Worm (Caenorhabditis elegans) whole organism, early embryonic: Measurements from ENCODE around the gene C09G9.5.

Experiments used
- B0310.2 ChIP-seq: sonication (generic microtip); optimal IDR thresholded peaks from 2 replicates; lab custom pipeline; 2016; ENCODE audit warnings: mild to moderate bottlenecking, missing genetic modification characterization, missing compliant biosample characterization
- F13C5.2 ChIP-seq: sonication (generic microtip); optimal IDR thresholded peaks from 2 replicates; lab custom pipeline; 2017; ENCODE audit warnings: mild to moderate bottlenecking, missing genetic modification characterization, inconsistent platforms, missing compliant biosample characterization
- aly-1 ChIP-seq: sonication (generic microtip); optimal IDR thresholded peaks from 2 replicates; lab custom pipeline; 2016; ENCODE audit warnings: missing genetic modification characterization, missing compliant biosample characterization
- ama-1 ChIP-seq: fragments of 150-350 bp; optimal IDR thresholded peaks from 2 replicates; lab custom pipeline; 2014
- ceh-13 ChIP-seq: fragments of 200-800 bp; sonication (Bioruptor generic); optimal IDR thresholded peaks from 2 replicates; lab custom pipeline; 2018; ENCODE audit warnings: mild to moderate bottlenecking, missing genetic modification characterization, missing compliant biosample characterization
- ceh-36 ChIP-seq: sonication (generic microtip); optimal IDR thresholded peaks from 2 replicates; lab custom pipeline; 2016; ENCODE audit warnings: missing genetic modification characterization, inconsistent platforms, missing compliant biosample characterization
- ets-7 ChIP-seq: sonication (generic microtip); optimal IDR thresholded peaks from 2 replicates; lab custom pipeline; 2016; ENCODE audit warnings: missing genotype, missing genetic modification characterization, missing compliant biosample characterization
- hmg-4 ChIP-seq: fragments of 200-800 bp; sonication (Bioruptor generic); optimal IDR thresholded peaks from 2 replicates; lab custom pipeline; 2018; ENCODE audit warnings: mild to moderate bottlenecking, missing genetic modification characterization, missing compliant biosample characterization
- hnd-1 ChIP-seq: sonication (generic microtip); optimal IDR thresholded peaks from 2 replicates; lab custom pipeline; 2016; ENCODE audit warnings: missing genetic modification characterization, missing compliant biosample characterization
- sea-1 ChIP-seq: fragments of 200-800 bp; sonication (Bioruptor generic); conservative IDR thresholded peaks from 2 replicates; pipeline ENCODE4 v1.3.6; 2022; ENCODE audit warnings: missing genetic modification characterization, missing compliant biosample characterization

DNA sequence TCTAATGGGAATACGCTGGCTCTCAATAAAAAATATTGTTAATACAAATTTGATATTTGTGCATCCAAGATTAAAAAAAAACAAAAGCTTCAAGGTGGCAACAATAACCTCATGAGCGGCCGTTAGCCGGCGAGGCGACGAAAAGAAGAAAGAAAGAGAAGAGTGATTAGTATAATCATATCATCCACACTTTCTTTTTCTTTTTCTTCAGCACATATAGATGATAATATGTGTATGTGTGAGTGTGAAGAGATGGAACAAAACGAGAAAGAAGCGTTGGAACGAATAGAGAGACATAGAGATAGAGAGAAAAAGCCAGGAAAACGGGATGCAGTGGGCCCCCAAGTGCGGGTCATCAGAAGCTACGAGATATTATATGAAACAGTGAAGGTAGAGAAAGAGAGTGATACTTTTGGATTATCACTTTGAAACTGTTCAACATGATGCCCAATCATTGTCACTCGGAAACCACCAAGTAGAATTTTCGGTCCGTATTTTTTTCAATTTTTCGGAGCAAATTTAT is 34.0 kb downstream of the C09G9.5 start:
- TF ChIP-seq ceh-13 (GFP tag; lab: Kevin White, UChicago) (no peak), F13C5.2 (no peak), ama-1 (no peak), hnd-1 (no peak), ceh-36 (tag; lab: Kevin White, UChicago) (no peak), B0310.2 (tag; lab: Kevin White, UChicago) (no peak), ets-7 (tag; lab: Kevin White, UChicago) (no peak), sea-1 (GFP tag; lab: Robert Waterston, UW) (no peak), hmg-4 (GFP tag; lab: Kevin White, UChicago) (no peak), aly-1 (no peak)
